Worm (Caenorhabditis elegans) whole organism, L3 larva: ENCODE data around the gene dgk-3.

ENCODE experiments used
- R02D3.7 ChIP-seq: fragments of 150-350 bp; optimal IDR thresholded peaks from 2 replicates; lab custom pipeline; 2014; ENCODE audit warnings: missing biosample characterization, missing genetic modification characterization
- ZK546.5 ChIP-seq: sonication (generic microtip); optimal IDR thresholded peaks from 2 replicates; lab custom pipeline; 2017; ENCODE audit warnings: missing biosample characterization, missing genetic modification characterization
- ama-1 ChIP-seq: fragments of 150-350 bp; optimal IDR thresholded peaks from 2 replicates; lab custom pipeline; 2018
- fkh-10 ChIP-seq: sonication (generic microtip); optimal IDR thresholded peaks from 2 replicates; lab custom pipeline; 2017; ENCODE audit warnings: missing biosample characterization, missing genetic modification reagents, missing genetic modification characterization
- lin-15B ChIP-seq: fragments of 150-350 bp; optimal IDR thresholded peaks from 2 replicates; lab custom pipeline; 2014; ENCODE audit warnings: missing biosample characterization, missing genetic modification characterization
- skn-1 ChIP-seq: fragments of 150-350 bp; optimal IDR thresholded peaks from 2 replicates; lab custom pipeline; 2014; ENCODE audit warnings: missing biosample characterization, missing genetic modification characterization

- TF ChIP-seq skn-1 (no peak), ama-1 (lab: Kevin White, UChicago) (no peak), lin-15B (tag; lab: Kevin White, UChicago) (no peak), R02D3.7 (tag; lab: Kevin White, UChicago) (no peak), fkh-10 (no peak), ZK546.5 (no peak)
Measured at ce11 chrIII:9185722-9186121, 22.9 kb downstream of the dgk-3 start, which contains the start of gene ZC84.7.
